Worm (Caenorhabditis elegans) whole organism, L1 larva: ENCODE measurements around the gene K07F5.12.

Source experiments
- dpl-1 ChIP-seq, 3 experiments: fragments of 150-350 bp in 2 of 3; sonication (generic microtip) in 1 of 3; optimal IDR thresholded peaks; 2 replicates each; lab custom pipeline; 2014 to 2017; ENCODE audit warnings: missing biosample characterization in 3 of 3, missing genetic modification characterization in 3 of 3, missing genetic modification reagents in 3 of 3
- elt-2 ChIP-seq: sonication (generic microtip); optimal IDR thresholded peaks from 2 replicates; lab custom pipeline; 2016; ENCODE audit warnings: missing genetic modification characterization, mild to moderate bottlenecking, inconsistent platforms, missing compliant biosample characterization, missing genetic modification reagents
- elt-3 ChIP-seq, 6 experiments: fragments of 150-350 bp in 1 of 6; sonication (generic microtip); optimal IDR thresholded peaks; 2 replicates each; lab custom pipeline; 2017 to 2018; ENCODE audit warnings: missing biosample characterization in 6 of 6, missing genetic modification characterization in 6 of 6, inconsistent platforms in 1 of 6
- fkh-10 ChIP-seq: sonication (generic microtip); optimal IDR thresholded peaks from 2 replicates; lab custom pipeline; 2017; ENCODE audit warnings: missing biosample characterization, missing genetic modification reagents, missing genetic modification characterization
- lin-14 ChIP-seq: fragments of 200-800 bp; sonication (Bioruptor generic); optimal IDR thresholded peaks from 2 replicates; lab custom pipeline; 2018; ENCODE audit warnings: mild to moderate bottlenecking, missing genetic modification characterization, moderate library complexity, missing compliant biosample characterization
- mep-1 ChIP-seq: fragments of 150-350 bp; optimal IDR thresholded peaks from 2 replicates; lab custom pipeline; 2014; ENCODE audit warnings: missing biosample characterization, missing genetic modification characterization
- nhr-76 ChIP-seq: sonication (generic microtip); optimal IDR thresholded peaks from 2 replicates; lab custom pipeline; 2017; ENCODE audit warnings: missing biosample characterization, missing genetic modification characterization
- nhr-77 ChIP-seq: fragments of 150-350 bp; optimal IDR thresholded peaks from 2 replicates; lab custom pipeline; 2014; ENCODE audit warnings: missing biosample characterization, missing genetic modification characterization
- pqm-1 ChIP-seq: sonication (generic microtip); optimal IDR thresholded peaks from 3 replicates; lab custom pipeline; 2017; ENCODE audit warnings: missing biosample characterization, missing genetic modification characterization
- skn-1 ChIP-seq: fragments of 150-350 bp; optimal IDR thresholded peaks from 2 replicates; lab custom pipeline; 2014; ENCODE audit warnings: missing biosample characterization, missing genetic modification characterization
- unc-62 ChIP-seq: fragments of 150-350 bp; optimal IDR thresholded peaks from 2 replicates; lab custom pipeline; 2014; ENCODE audit warnings: missing biosample characterization, missing genetic modification reagents, missing genetic modification characterization
- unc-98 ChIP-seq: fragments of 200-800 bp; sonication (Bioruptor generic); IDR thresholded peaks from 2 replicates; pipeline ENCODE4 v1.3.6; 2022; ENCODE audit warnings: missing genetic modification characterization, missing compliant biosample characterization
- xbp-1 ChIP-seq: sonication (generic microtip); optimal IDR thresholded peaks from 2 replicates; lab custom pipeline; 2016; ENCODE audit warnings: missing genetic modification characterization, missing compliant biosample characterization
- ztf-4 ChIP-seq: fragments of 150-350 bp; optimal IDR thresholded peaks from 2 replicates; lab custom pipeline; 2014; ENCODE audit warnings: missing biosample characterization, missing genetic modification characterization

ce11 chrIV:9846574-9846973 lies 9.2 kb upstream of the K07F5.12 start, which contains the start of gene K07F5.6:
- TF ChIP-seq elt-3 (tag; optimal IDR thresholded peaks at IDR 0.05; lab: Kevin White, UChicago) (no peak), skn-1 (tag; lab: Kevin White, UChicago) (no peak), elt-2 (tag; lab: Kevin White, UChicago) (no peak), unc-62 (no peak), xbp-1 (tag; lab: Kevin White, UChicago) (no peak), mep-1 (tag; lab: Kevin White, UChicago) (no peak), unc-98 (GFP tag; lab: Robert Waterston, UW) (no peak), ztf-4 (tag; lab: Kevin White, UChicago) (no peak), lin-14 (GFP tag; lab: Kevin White, UChicago) (no peak), nhr-77 (no peak), dpl-1 (GFP tag; optimal IDR thresholded peaks at IDR 0.05; lab: Kevin White, UChicago) (no peak), pqm-1 (tag; lab: Kevin White, UChicago) (no peak), nhr-76 (tag; lab: Kevin White, UChicago) (no peak), fkh-10 (no peak)
